Worm (Caenorhabditis elegans): ENCODE data around the gene rnp-4.

- TF ChIP-seq unc-39 (tag; optimal IDR thresholded peaks at IDR 0.05) (no peak), ztf-7 (tag; optimal IDR thresholded peaks at IDR 0.05) (no peak), lim-7 (GFP tag; IDR thresholded peaks at IDR 0.05) (no peak), fos-1 (tag; optimal IDR thresholded peaks at IDR 0.05) (no peak), zag-1 (tag; optimal IDR thresholded peaks at IDR 0.05) (no peak), pqm-1 (tag; optimal IDR thresholded peaks at IDR 0.05) (no peak), ceh-82 (tag; optimal IDR thresholded peaks at IDR 0.05) (no peak), lsy-2 (tag; optimal IDR thresholded peaks at IDR 0.05) (peak in 1 of 2 experiments; percentile 57), ama-1 (optimal IDR thresholded peaks at IDR 0.05) (no peak), lin-29 (GFP tag; IDR thresholded peaks at IDR 0.05) (no peak), fkh-10 (GFP tag; optimal IDR thresholded peaks at IDR 0.05) (no peak), F44E2.7 (GFP tag; IDR thresholded peaks at IDR 0.05) (no peak), mdl-1 (tag; optimal IDR thresholded peaks at IDR 0.05) (no peak)
These were observed 50.5 kb downstream of the rnp-4 start for ce11 chrIII:4456579-4456978.

All from whole organism, L4 larva.